Worm (Caenorhabditis elegans) whole organism, early embryonic: ENCODE data around the gene srh-218.

Experiments used
- B0310.2 ChIP-seq: sonication (generic microtip); optimal IDR thresholded peaks from 2 replicates; lab custom pipeline; 2016; ENCODE audit warnings: mild to moderate bottlenecking, missing genetic modification characterization, missing compliant biosample characterization
- F13C5.2 ChIP-seq: sonication (generic microtip); optimal IDR thresholded peaks from 2 replicates; lab custom pipeline; 2017; ENCODE audit warnings: mild to moderate bottlenecking, missing genetic modification characterization, inconsistent platforms, missing compliant biosample characterization
- ama-1 ChIP-seq: fragments of 150-350 bp; optimal IDR thresholded peaks from 2 replicates; lab custom pipeline; 2014
- flt-1 ChIP-seq: fragments of 200-800 bp; sonication (Bioruptor generic); IDR thresholded peaks from 2 replicates; pipeline ENCODE4 v1.3.6; 2022; ENCODE audit warnings: missing genetic modification characterization, missing compliant biosample characterization
- hmbx-1 ChIP-seq: sonication (generic microtip); optimal IDR thresholded peaks from 2 replicates; lab custom pipeline; 2016; ENCODE audit warnings: mild to moderate bottlenecking, missing genetic modification characterization, missing compliant biosample characterization
- scrt-1 ChIP-seq: fragments of 200-800 bp; sonication (Bioruptor generic); IDR thresholded peaks from 2 replicates; pipeline ENCODE4 v1.3.6; 2022; ENCODE audit warnings: missing genetic modification characterization, missing compliant biosample characterization
- tra-4 ChIP-seq: sonication (generic microtip); optimal IDR thresholded peaks from 2 replicates; lab custom pipeline; 2017; ENCODE audit warnings: missing genetic modification characterization, missing compliant biosample characterization

ce11 chrV:15511613-15512216 is 17.9 kb downstream of the srh-218 start, which contains the start of gene rpl-38:
- TF ChIP-seq B0310.2 (tag; lab: Kevin White, UChicago) (no peak), ama-1 (lab: Kevin White, UChicago) (peak; percentile 70), F13C5.2 (tag; lab: Kevin White, UChicago) (no peak), flt-1 (GFP tag; lab: Robert Waterston, UW) (no peak), scrt-1 (GFP tag; lab: Robert Waterston, UW) (no peak), tra-4 (tag; lab: Kevin White, UChicago) (no peak), hmbx-1 (tag; lab: Kevin White, UChicago) (no peak)
